Fruit fly (Drosophila melanogaster): ENCODE data around the gene Sfp33A2.

dm6 chr2L:11829277-11829676, 8.2 kb upstream of the Sfp33A2 start, which contains the start of gene esc:
- TF ChIP-seq usp (GFP tag; optimal IDR thresholded peaks at IDR 0.05) (no peak), psq (optimal IDR thresholded peaks at IDR 0.05) (no peak), Dll (optimal IDR thresholded peaks at IDR 0.05) (no peak), CG8478 (optimal IDR thresholded peaks at IDR 0.05) (no peak), pan (optimal IDR thresholded peaks at IDR 0.05) (no peak), EcR (GFP tag; optimal IDR thresholded peaks at IDR 0.05) (no peak)

Measured in whole organism.